Fruit fly (Drosophila melanogaster) whole organism, embryonic: ENCODE measurements around the gene CG8128.
A peak's percentile ranks its signal among the peaks of the same experiment; 100 is the strongest.

Experiments used
- Aef1 ChIP-seq: fragments of 200-800 bp; sonication (Bioruptor generic); IDR thresholded peaks from 3 replicates; pipeline ENCODE4 v1.3.6; 2022; ENCODE audit warnings: missing biosample characterization, missing genetic modification characterization
- Atf3 ChIP-seq: fragments of 200-800 bp; sonication (Bioruptor generic); optimal IDR thresholded peaks from 3 replicates; lab custom pipeline; 2016; ENCODE audit warnings: missing biosample characterization, missing genetic modification characterization
- CG10654 ChIP-seq: fragments of 200-800 bp; sonication (Bioruptor generic); optimal IDR thresholded peaks from 2 replicates; lab custom pipeline; 2016; ENCODE audit warnings: missing biosample characterization, missing genetic modification characterization
- CG11456 ChIP-seq: fragments of 200-800 bp; sonication (Bioruptor generic); IDR thresholded peaks from 3 replicates; pipeline ENCODE4 v1.3.6; 2022; ENCODE audit warnings: missing biosample characterization, missing genetic modification characterization
- CG12071 ChIP-seq: fragments of 200-800 bp; sonication (Bioruptor generic); optimal IDR thresholded peaks from 3 replicates; lab custom pipeline; 2018; ENCODE audit warnings: missing biosample characterization, mild to moderate bottlenecking, missing genetic modification characterization
- CG12236 ChIP-seq: fragments of 200-800 bp; sonication (Bioruptor generic); optimal IDR thresholded peaks from 2 replicates; lab custom pipeline; 2016; ENCODE audit warnings: missing biosample characterization, missing genetic modification characterization
- CG13296 ChIP-seq: fragments of 200-800 bp; sonication (Bioruptor generic); optimal IDR thresholded peaks from 3 replicates; lab custom pipeline; 2018; ENCODE audit warnings: missing biosample characterization, mild to moderate bottlenecking, missing genetic modification characterization
- CG13624 ChIP-seq: fragments of 200-800 bp; sonication (Bioruptor generic); optimal IDR thresholded peaks from 2 replicates; lab custom pipeline; 2016; ENCODE audit warnings: missing biosample characterization, missing genetic modification characterization
- CG14014 ChIP-seq: fragments of 200-800 bp; sonication (Bioruptor generic); IDR thresholded peaks from 2 replicates; pipeline ENCODE4 v1.3.6; 2022; ENCODE audit warnings: missing biosample characterization, missing genetic modification characterization
- CG16863 ChIP-seq: fragments of 200-800 bp; sonication (Bioruptor generic); optimal IDR thresholded peaks from 3 replicates; lab custom pipeline; 2016; ENCODE audit warnings: missing biosample characterization, missing genetic modification characterization
- CG2120 ChIP-seq: fragments of 200-800 bp; sonication (Bioruptor generic); optimal IDR thresholded peaks from 3 replicates; lab custom pipeline; 2016; ENCODE audit warnings: missing biosample characterization, missing genetic modification characterization
- CG2875 ChIP-seq: fragments of 200-800 bp; sonication (Bioruptor generic); optimal IDR thresholded peaks from 2 replicates; lab custom pipeline; 2017; ENCODE audit warnings: missing biosample characterization, mild to moderate bottlenecking, missing genetic modification characterization, missing genetic modification reagents
- CG33213 ChIP-seq: fragments of 200-800 bp; sonication (Bioruptor generic); optimal IDR thresholded peaks from 3 replicates; lab custom pipeline; 2016; ENCODE audit warnings: missing biosample characterization, missing genetic modification characterization
- CG33557 ChIP-seq: fragments of 200-800 bp; sonication (Bioruptor generic); optimal IDR thresholded peaks from 2 replicates; lab custom pipeline; 2019; ENCODE audit warnings: missing biosample characterization, mild to moderate bottlenecking, missing genetic modification characterization, moderate library complexity
- CG42726 ChIP-seq: fragments of 200-800 bp; sonication (Bioruptor generic); IDR thresholded peaks from 2 replicates; pipeline ENCODE4 v1.3.6; 2022; ENCODE audit warnings: missing biosample characterization, missing genetic modification characterization; ENCODE audit not compliant: partially characterized antibody
- CG4404 ChIP-seq: fragments of 200-800 bp; sonication (Bioruptor generic); IDR thresholded peaks from 2 replicates; pipeline ENCODE4 v1.3.6; 2022; ENCODE audit warnings: missing biosample characterization, missing genetic modification characterization
- CG4854 ChIP-seq: fragments of 200-800 bp; sonication (Bioruptor generic); optimal IDR thresholded peaks from 2 replicates; lab custom pipeline; 2016; ENCODE audit warnings: missing biosample characterization, missing genetic modification characterization, inconsistent platforms
- CG6813 ChIP-seq: fragments of 200-800 bp; sonication (Bioruptor generic); optimal IDR thresholded peaks from 2 replicates; lab custom pipeline; 2017; ENCODE audit warnings: missing biosample characterization, missing genetic modification characterization, mild to moderate bottlenecking, moderate library complexity, missing genetic modification reagents
- CG6854 ChIP-seq: fragments of 200-800 bp; sonication (Bioruptor generic); optimal IDR thresholded peaks from 3 replicates; lab custom pipeline; 2017; ENCODE audit warnings: missing biosample characterization, mild to moderate bottlenecking, missing genetic modification characterization
- CG7963 ChIP-seq: fragments of 200-800 bp; sonication (Bioruptor generic); IDR thresholded peaks from 3 replicates; pipeline ENCODE4 v1.3.6; 2022; ENCODE audit warnings: missing biosample characterization, missing genetic modification characterization; ENCODE audit not compliant: partially characterized antibody
- CG8388 ChIP-seq: fragments of 200-800 bp; sonication (Bioruptor generic); optimal IDR thresholded peaks from 2 replicates; lab custom pipeline; 2019; ENCODE audit warnings: missing biosample characterization, mild to moderate bottlenecking, missing genetic modification characterization, moderate library complexity
- CG9876 ChIP-seq: fragments of 200-800 bp; sonication (Bioruptor generic); optimal IDR thresholded peaks from 2 replicates; lab custom pipeline; 2016; ENCODE audit warnings: missing biosample characterization, missing genetic modification characterization
- D ChIP-seq, 2 experiments: fragments of 200-800 bp in 1 of 2; fragments of >200 bp in 1 of 2; sonication (Bioruptor generic) in 1 of 2; optimal IDR thresholded peaks; 2 replicates in 1 of 2; 3 replicates in 1 of 2; lab custom pipeline; 2017; ENCODE audit warnings: mild to moderate bottlenecking in 1 of 2, missing biosample characterization in 1 of 2, missing genetic modification characterization in 1 of 2, missing genetic modification reagents in 1 of 2
- E2f1 ChIP-seq: fragments of 200-800 bp; sonication (Bioruptor generic); IDR thresholded peaks from 2 replicates; pipeline ENCODE4 v1.3.6; 2022; ENCODE audit warnings: missing biosample characterization, missing genetic modification characterization
- Ets65A ChIP-seq: fragments of 200-800 bp; sonication (Bioruptor generic); peaks from one replicate; lab custom pipeline; 2016; ENCODE audit warnings: missing biosample characterization, missing genetic modification characterization
- Fer1 ChIP-seq: fragments of 200-800 bp; sonication (Bioruptor generic); optimal IDR thresholded peaks from 2 replicates; lab custom pipeline; 2017; ENCODE audit warnings: missing biosample characterization, mild to moderate bottlenecking, missing genetic modification characterization
- Fer2 ChIP-seq: fragments of 200-800 bp; sonication (Bioruptor generic); optimal IDR thresholded peaks from 2 replicates; lab custom pipeline; 2018; ENCODE audit warnings: missing biosample characterization, mild to moderate bottlenecking, missing genetic modification characterization, moderate library complexity
- GATAe ChIP-seq: fragments of 200-800 bp; sonication (Bioruptor generic); conservative IDR thresholded peaks from 2 replicates; pipeline ENCODE4 v1.3.6; 2022; ENCODE audit warnings: missing biosample characterization, missing genetic modification characterization
- MTF-1 ChIP-seq: fragments of 200-800 bp; sonication (Bioruptor generic); optimal IDR thresholded peaks from 2 replicates; lab custom pipeline; 2018; ENCODE audit warnings: missing biosample characterization, mild to moderate bottlenecking, missing genetic modification characterization, borderline replicate concordance
- Mes4 ChIP-seq: fragments of 200-800 bp; sonication (Bioruptor generic); optimal IDR thresholded peaks from 2 replicates; lab custom pipeline; 2016; ENCODE audit warnings: missing biosample characterization, missing genetic modification characterization
- Sox102F ChIP-seq: fragments of 200-800 bp; sonication (Bioruptor generic); optimal IDR thresholded peaks from 2 replicates; lab custom pipeline; 2018; ENCODE audit warnings: missing biosample characterization, mild to moderate bottlenecking, missing genetic modification characterization, moderate library complexity
- ara ChIP-seq: fragments of 200-800 bp; sonication (Bioruptor generic); IDR thresholded peaks from 2 replicates; pipeline ENCODE4 v1.3.6; 2022; ENCODE audit warnings: missing biosample characterization, missing genetic modification characterization
- bab2 ChIP-seq: fragments of 200-800 bp; sonication (Bioruptor generic); optimal IDR thresholded peaks from 2 replicates; lab custom pipeline; 2016; ENCODE audit warnings: missing biosample characterization, missing genetic modification characterization
- crc ChIP-seq: fragments of 200-800 bp; sonication (Bioruptor generic); optimal IDR thresholded peaks from 2 replicates; lab custom pipeline; 2016; ENCODE audit warnings: missing biosample characterization, missing genetic modification characterization
- dysf ChIP-seq: fragments of 200-800 bp; sonication (Bioruptor generic); IDR thresholded peaks from 3 replicates; pipeline ENCODE4 v1.3.6; 2022; ENCODE audit warnings: missing biosample characterization, missing genetic modification characterization
- gro ChIP-seq: fragments of 200-800 bp; sonication (Bioruptor generic); optimal IDR thresholded peaks from 2 replicates; lab custom pipeline; 2016; ENCODE audit warnings: missing biosample characterization, missing genetic modification characterization
- kni ChIP-seq: fragments of 200-800 bp; sonication (Bioruptor generic); optimal IDR thresholded peaks from 3 replicates; lab custom pipeline; 2017; ENCODE audit warnings: mild to moderate bottlenecking, missing biosample characterization, missing genetic modification reagents, missing genetic modification characterization
- maf-S ChIP-seq: fragments of 200-800 bp; sonication (Bioruptor generic); optimal IDR thresholded peaks from 2 replicates; lab custom pipeline; 2016; ENCODE audit warnings: missing biosample characterization, missing genetic modification characterization
- nmo ChIP-seq: fragments of 200-800 bp; sonication (Bioruptor generic); optimal IDR thresholded peaks from 2 replicates; lab custom pipeline; 2018; ENCODE audit warnings: missing biosample characterization, mild to moderate bottlenecking, missing genetic modification characterization, moderate library complexity
- nom ChIP-seq: fragments of 200-800 bp; sonication (Bioruptor generic); optimal IDR thresholded peaks from 2 replicates; lab custom pipeline; 2017; ENCODE audit warnings: missing biosample characterization, missing genetic modification characterization, mild to moderate bottlenecking, moderate library complexity, missing genetic modification reagents
- pan ChIP-seq, 4 experiments: fragments of >200 bp in 3 of 4; fragments of 200-800 bp in 1 of 4; sonication (Bioruptor generic) in 1 of 4; optimal IDR thresholded peaks in 3 of 4; IDR thresholded peaks in 1 of 4; 2 replicates each; pipeline versions ENCODE4 v1.3.6 to Lab custom; 2017 to 2022; ENCODE audit warnings: missing biosample characterization in 2 of 4, missing genetic modification characterization in 2 of 4, mixed read lengths in 1 of 4
- peb ChIP-seq: fragments of 200-800 bp; sonication (Bioruptor generic); IDR thresholded peaks from 2 replicates; pipeline ENCODE4 v1.3.6; 2022; ENCODE audit warnings: missing biosample characterization, missing genetic modification characterization
- sc ChIP-seq, 3 experiments: fragments of >200 bp in 2 of 3; fragments of 200-800 bp in 1 of 3; sonication (Bioruptor generic) in 1 of 3; optimal IDR thresholded peaks; 2 replicates in 2 of 3; 3 replicates in 1 of 3; lab custom pipeline; 2017; ENCODE audit warnings: mild to moderate bottlenecking in 1 of 3, missing biosample characterization in 1 of 3, missing genetic modification characterization in 1 of 3, missing genetic modification reagents in 1 of 3
- schlank ChIP-seq: fragments of 200-800 bp; sonication (Bioruptor generic); optimal IDR thresholded peaks from 2 replicates; lab custom pipeline; 2018; ENCODE audit warnings: missing biosample characterization, mild to moderate bottlenecking, missing genetic modification characterization
- tgo ChIP-seq: fragments of 200-800 bp; sonication (Bioruptor generic); IDR thresholded peaks from 3 replicates; pipeline ENCODE4 v1.3.6; 2022; ENCODE audit warnings: missing biosample characterization, missing genetic modification characterization
- tio ChIP-seq: fragments of 200-800 bp; sonication (Bioruptor generic); optimal IDR thresholded peaks from 2 replicates; lab custom pipeline; 2017; ENCODE audit warnings: missing biosample characterization, missing genetic modification characterization, inconsistent platforms
- tna ChIP-seq: fragments of 200-800 bp; sonication (Bioruptor generic); IDR thresholded peaks from 2 replicates; pipeline ENCODE4 v1.3.6; 2022; ENCODE audit warnings: missing biosample characterization, missing genetic modification characterization; ENCODE audit not compliant: partially characterized antibody
- tx ChIP-seq: fragments of 200-800 bp; sonication (Bioruptor generic); optimal IDR thresholded peaks from 2 replicates; lab custom pipeline; 2016; ENCODE audit warnings: missing biosample characterization, missing genetic modification characterization
- wor ChIP-seq: fragments of 200-800 bp; sonication (Bioruptor generic); IDR thresholded peaks from 2 replicates; pipeline ENCODE4 v1.3.6; 2022; ENCODE audit warnings: missing biosample characterization, missing genetic modification characterization

Gene CG8128

DNA sequence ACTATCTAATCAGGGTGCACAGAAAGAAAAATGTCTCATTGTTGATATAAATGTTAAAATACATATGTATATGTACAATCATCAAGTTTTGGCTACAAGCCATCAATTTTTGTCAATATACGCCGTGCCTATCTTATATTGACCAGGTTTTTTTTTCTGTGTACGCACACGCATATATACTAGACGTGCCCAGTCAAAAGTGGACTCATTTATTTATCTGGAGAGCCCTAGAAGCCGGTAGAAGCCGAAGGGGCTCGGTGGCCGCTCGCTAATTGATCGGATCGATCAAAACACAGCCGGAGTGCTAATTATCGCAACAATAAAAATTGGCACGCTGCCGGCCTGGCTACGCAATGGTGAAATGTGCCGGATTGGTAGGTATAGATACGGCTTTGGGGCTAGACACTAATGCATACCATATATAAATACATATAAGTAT is 43.0 kb downstream of the CG8128 start (continued):
- no peak for TF ChIP-seq tio (GFP tag; lab: Kevin White, UChicago)
- TF ChIP-seq CG2120 = peak; percentile 91
- peak; percentile 83 for TF ChIP-seq CG13296 (GFP tag; lab: Kevin White, UChicago)
- TF ChIP-seq CG9876 (GFP tag; lab: Kevin White, UChicago) = no peak
- peak; percentile 31 for TF ChIP-seq CG10654
- TF ChIP-seq sc (optimal IDR thresholded peaks at IDR 0.05; lab: Kevin White, UChicago) = no peak
- TF ChIP-seq sc (GFP tag; optimal IDR thresholded peaks at IDR 0.05; lab: Kevin White, UChicago) = peak; percentile 6
- no peak for TF ChIP-seq Atf3 (GFP tag; lab: Kevin White, UChicago)
- TF ChIP-seq CG6813 (GFP tag; lab: Kevin White, UChicago) = peak; percentile 37
- TF ChIP-seq CG12236 (GFP tag; lab: Kevin White, UChicago) = no peak
- peak; percentile 53 for TF ChIP-seq nmo
- no peak for TF ChIP-seq nom (GFP tag; lab: Kevin White, UChicago)
- TF ChIP-seq CG8388 (GFP tag; lab: Kevin White, UChicago) = peak; percentile 50
- peak; percentile 28 for TF ChIP-seq CG33213 (GFP tag; lab: Kevin White, UChicago)
- peak; percentile 85 for TF ChIP-seq Fer1
- TF ChIP-seq Fer2 (tag; lab: Kevin White, UChicago) = peak; percentile 54
- peak; percentile 56 for TF ChIP-seq bab2 (GFP tag; lab: Kevin White, UChicago)
- no peak for TF ChIP-seq CG42726 (GFP tag; lab: Robert Waterston, UW)
- peak; percentile 79 for TF ChIP-seq schlank (tag; lab: Kevin White, UChicago)
- no peak for TF ChIP-seq Mes4 (GFP tag; lab: Kevin White, UChicago)
- TF ChIP-seq CG2875 (GFP tag; lab: Kevin White, UChicago) = peak; percentile 1
- TF ChIP-seq kni = no peak
- TF ChIP-seq wor (GFP tag; lab: Robert Waterston, UW) = no peak
- peak; percentile 22 for TF ChIP-seq crc (GFP tag; lab: Kevin White, UChicago)
- peak; percentile 32 for TF ChIP-seq tx (GFP tag; lab: Kevin White, UChicago)
- peak; percentile 82 for TF ChIP-seq CG11456 (GFP tag; lab: Robert Waterston, UW)
- peak; percentile 55 for TF ChIP-seq CG6854
- TF ChIP-seq Ets65A (GFP tag; lab: Kevin White, UChicago) = peak; percentile 60
- TF ChIP-seq E2f1 (GFP tag; lab: Robert Waterston, UW) = peak; percentile 72
- no peak for TF ChIP-seq CG33557 (GFP tag; lab: Kevin White, UChicago)
- peak; percentile 54 for TF ChIP-seq CG16863
- TF ChIP-seq CG4854 (GFP tag; lab: Kevin White, UChicago) = peak; percentile 27
- TF ChIP-seq ara (GFP tag; lab: Robert Waterston, UW) = peak; percentile 53; the same call in 1 of the 2 replicates
- peak; percentile 83 for TF ChIP-seq dysf (GFP tag; lab: Robert Waterston, UW)
- TF ChIP-seq CG13624 (GFP tag; lab: Kevin White, UChicago) = peak; percentile 40
- peak; percentile 73 for TF ChIP-seq Aef1 (GFP tag; lab: Robert Waterston, UW)
- TF ChIP-seq GATAe (GFP tag; lab: Robert Waterston, UW) = peak; percentile 97
- peak; percentile 72 for TF ChIP-seq tgo (GFP tag; lab: Robert Waterston, UW)
- no peak for TF ChIP-seq D (optimal IDR thresholded peaks at IDR 0.05; lab: Kevin White, UChicago)
- TF ChIP-seq D (GFP tag; optimal IDR thresholded peaks at IDR 0.05; lab: Kevin White, UChicago) = no peak
- peak; percentile 87 for TF ChIP-seq gro (GFP tag; lab: Kevin White, UChicago)
- TF ChIP-seq peb = no peak
- TF ChIP-seq pan (optimal IDR thresholded peaks at IDR 0.05; lab: Kevin White, UChicago) = no peak
- peak in 1 of 2 experiments; percentile 84 for TF ChIP-seq pan (GFP tag; optimal IDR thresholded peaks at IDR 0.05 in 1 of 2, IDR thresholded peaks at IDR 0.05 in 1 of 2)
- TF ChIP-seq CG14014 (GFP tag; lab: Robert Waterston, UW) = peak; percentile 80
- no peak for TF ChIP-seq tna (GFP tag; lab: Robert Waterston, UW)
- TF ChIP-seq maf-S (GFP tag; lab: Kevin White, UChicago) = peak; percentile 44
- no peak for TF ChIP-seq Sox102F (GFP tag; lab: Kevin White, UChicago)
- no peak for TF ChIP-seq CG7963
- peak; percentile 7 for TF ChIP-seq MTF-1
- TF ChIP-seq CG12071 (GFP tag; lab: Kevin White, UChicago) = peak; percentile 67
- peak; percentile 50 for TF ChIP-seq CG4404 (GFP tag; lab: Robert Waterston, UW)
